Fruit fly (Drosophila melanogaster): Measurements from ENCODE around the gene CG10019.

DNA sequence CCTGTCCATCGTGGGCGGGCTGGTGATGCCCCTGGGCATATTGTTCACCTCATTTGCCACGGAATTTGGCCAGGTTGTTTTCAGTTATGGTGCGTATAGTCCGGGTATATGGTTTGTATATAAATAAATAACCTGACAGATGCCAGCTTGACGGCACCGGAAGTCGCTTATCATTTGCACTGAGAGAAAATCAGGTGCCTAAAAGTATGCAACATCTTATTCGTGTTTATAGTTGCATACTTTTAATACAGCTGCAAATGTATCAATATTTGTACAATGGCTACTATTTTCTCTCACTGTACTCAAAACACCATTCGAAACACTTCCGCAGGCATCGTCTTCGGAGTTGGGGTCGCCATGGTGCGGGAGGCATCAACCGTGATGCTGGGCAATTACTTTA is 18.4 kb downstream of the CG10019 start:
- TF ChIP-seq CG5204 (GFP tag; optimal IDR thresholded peaks at IDR 0.05) = no peak
- TF ChIP-seq CG7045 (GFP tag; optimal IDR thresholded peaks at IDR 0.05) = no peak
- TF ChIP-seq Crg-1 (GFP tag; optimal IDR thresholded peaks at IDR 0.05) = no peak
- no peak for TF ChIP-seq pad (GFP tag; optimal IDR thresholded peaks at IDR 0.05)
- no peak for TF ChIP-seq CG11617 (GFP tag; optimal IDR thresholded peaks at IDR 0.05)
- TF ChIP-seq CG33017 (tag; optimal IDR thresholded peaks at IDR 0.05) = no peak
- no peak for TF ChIP-seq CG12768 (GFP tag; optimal IDR thresholded peaks at IDR 0.05)
- no peak for TF ChIP-seq CG14711 (tag; optimal IDR thresholded peaks at IDR 0.05)
- peak; percentile 7 for TF ChIP-seq bab1 (GFP tag; optimal IDR thresholded peaks at IDR 0.05)
- TF ChIP-seq tj (GFP tag; optimal IDR thresholded peaks at IDR 0.05) = no peak
- TF ChIP-seq toe (GFP tag; optimal IDR thresholded peaks at IDR 0.05) = no peak
- TF ChIP-seq kay (GFP tag; ENCODE audit: borderline replicate concordance) = no peak

All from whole organism, adult.